Worm (Caenorhabditis elegans): ENCODE measurements around the gene C11E4.7.

The C11E4.7 gene

ce11 chrX:9589123-9589522, 27.9 kb upstream of the C11E4.7 start, which contains the start of gene del-8:
del-8 (plus strand) TSS chrX:9589423.
- TF ChIP-seq nhr-237 (tag; optimal IDR thresholded peaks at IDR 0.05) (no peak), nhr-21 (tag; optimal IDR thresholded peaks at IDR 0.05) (no peak), crh-2 (tag; optimal IDR thresholded peaks at IDR 0.05) (no peak), gmeb-1 (tag; optimal IDR thresholded peaks at IDR 0.05) (no peak), ztf-4 (tag; optimal IDR thresholded peaks at IDR 0.05) (no peak), snpc-4 (tag; optimal IDR thresholded peaks at IDR 0.05) (no peak), ztf-11 (tag; optimal IDR thresholded peaks at IDR 0.05) (no peak), C34F6.9 (tag; optimal IDR thresholded peaks at IDR 0.05) (no peak), blmp-1 (tag; optimal IDR thresholded peaks at IDR 0.05; ENCODE audit: insufficient read depth) (no peak)

- no peak for TF ChIP-seq sma-9 (GFP tag; optimal IDR thresholded peaks at IDR 0.05)
- no peak for TF ChIP-seq sma-9 (tag; optimal IDR thresholded peaks at IDR 0.05)
- TF ChIP-seq elt-3 (tag; optimal IDR thresholded peaks at IDR 0.05): no peak
- no peak for TF ChIP-seq unc-39 (tag; optimal IDR thresholded peaks at IDR 0.05)
These were observed 19.7 kb upstream of the C11E4.7 start for ce11 chrX:9597299-9597698.

ce11 chrX:9602625-9603024, 14.4 kb upstream of the C11E4.7 start:
- peak; percentile 35 for TF ChIP-seq sma-9 (GFP tag; optimal IDR thresholded peaks at IDR 0.05)
- TF ChIP-seq sma-9 (tag; optimal IDR thresholded peaks at IDR 0.05): no peak
- no peak for TF ChIP-seq egl-27 (tag; optimal IDR thresholded peaks at IDR 0.05)
- no peak for TF ChIP-seq nhr-6 (tag; optimal IDR thresholded peaks at IDR 0.05)
- TF ChIP-seq ceh-82 (tag; optimal IDR thresholded peaks at IDR 0.05): no peak
- peak; percentile 2 for TF ChIP-seq fos-1 (tag; optimal IDR thresholded peaks at IDR 0.05)
- no peak for TF ChIP-seq F13H6.1 (tag; optimal IDR thresholded peaks at IDR 0.05)

- TF ChIP-seq ceh-82 (tag; optimal IDR thresholded peaks at IDR 0.05) (no peak), nhr-25 (tag; optimal IDR thresholded peaks at IDR 0.05) (no peak), mdl-1 (tag; optimal IDR thresholded peaks at IDR 0.05) (no peak), skn-1 (tag; optimal IDR thresholded peaks at IDR 0.05) (no peak), ZK546.5 (tag; optimal IDR thresholded peaks at IDR 0.05) (no peak), nhr-6 (tag; optimal IDR thresholded peaks at IDR 0.05) (no peak), nhr-77 (tag; optimal IDR thresholded peaks at IDR 0.05) (no peak)
These were observed 13.8 kb upstream of the C11E4.7 start for ce11 chrX:9603180-9603579.

- TF ChIP-seq fos-1 (tag; optimal IDR thresholded peaks at IDR 0.05) (peak; percentile 32), blmp-1 (tag; optimal IDR thresholded peaks at IDR 0.05; ENCODE audit: insufficient read depth) (peak; percentile 68), nhr-77 (tag; optimal IDR thresholded peaks at IDR 0.05) (no peak)
These were observed 8.9 kb upstream of the C11E4.7 start for ce11 chrX:9608127-9608526.

ce11 chrX:9610040-9610613, 6.9 kb upstream of the C11E4.7 start, which contains the start of gene C11E4.6:
C11E4.6 (plus strand) TSS chrX:9610563.
- TF ChIP-seq unc-55 (GFP tag; optimal IDR thresholded peaks at IDR 0.05) (no peak), sma-9 (GFP tag; optimal IDR thresholded peaks at IDR 0.05) (no peak), sma-9 (tag; optimal IDR thresholded peaks at IDR 0.05) (no peak), unc-62 (GFP tag; optimal IDR thresholded peaks at IDR 0.05) (no peak), sem-4 (tag; optimal IDR thresholded peaks at IDR 0.05) (no peak), unc-39 (tag; optimal IDR thresholded peaks at IDR 0.05) (no peak), egl-27 (tag; optimal IDR thresholded peaks at IDR 0.05) (no peak)

- no peak for TF ChIP-seq sma-3 (GFP tag; optimal IDR thresholded peaks at IDR 0.05)
These were observed 3.1 kb downstream of the C11E4.7 start, which contains the start of gene C11E4.8 for ce11 chrX:9620136-9620535. C11E4.8 (plus strand) TSS chrX:9620436.

ce11 chrX:9622609-9623008, 5.6 kb downstream of the C11E4.7 start:
- TF ChIP-seq nhr-6 (tag; optimal IDR thresholded peaks at IDR 0.05) (no peak), lin-11 (tag; optimal IDR thresholded peaks at IDR 0.05) (no peak), fos-1 (tag; optimal IDR thresholded peaks at IDR 0.05) (peak; percentile 31), dmd-4 (tag; optimal IDR thresholded peaks at IDR 0.05) (no peak), skn-1 (tag; optimal IDR thresholded peaks at IDR 0.05) (no peak), egl-27 (tag; optimal IDR thresholded peaks at IDR 0.05) (no peak), nhr-23 (tag; optimal IDR thresholded peaks at IDR 0.05) (no peak), blmp-1 (tag; optimal IDR thresholded peaks at IDR 0.05; ENCODE audit: insufficient read depth) (no peak), alr-1 (tag; optimal IDR thresholded peaks at IDR 0.05) (no peak), F13H6.1 (tag; optimal IDR thresholded peaks at IDR 0.05) (no peak), ztf-11 (tag; optimal IDR thresholded peaks at IDR 0.05) (no peak), unc-39 (tag; optimal IDR thresholded peaks at IDR 0.05) (no peak), mdl-1 (tag; optimal IDR thresholded peaks at IDR 0.05) (no peak), nhr-11 (tag; optimal IDR thresholded peaks at IDR 0.05) (no peak), elt-3 (tag; optimal IDR thresholded peaks at IDR 0.05) (no peak), lsy-2 (tag; optimal IDR thresholded peaks at IDR 0.05) (no peak), sma-3 (GFP tag; optimal IDR thresholded peaks at IDR 0.05) (peak; percentile 15), snpc-4 (tag; optimal IDR thresholded peaks at IDR 0.05) (no peak), gmeb-1 (tag; optimal IDR thresholded peaks at IDR 0.05) (no peak), ama-1 (optimal IDR thresholded peaks at IDR 0.05) (no peak), peb-1 (tag; optimal IDR thresholded peaks at IDR 0.05) (no peak), elt-1 (tag; optimal IDR thresholded peaks at IDR 0.05) (no peak), sma-9 (GFP tag; optimal IDR thresholded peaks at IDR 0.05) (peak; percentile 55), sma-9 (tag; optimal IDR thresholded peaks at IDR 0.05) (no peak), ztf-4 (tag; optimal IDR thresholded peaks at IDR 0.05) (no peak), unc-62 (GFP tag; optimal IDR thresholded peaks at IDR 0.05) (no peak)
